Worm (Caenorhabditis elegans) whole organism, late embryonic: ENCODE data around the gene R12B2.7.
A peak's percentile ranks its signal among the peaks of the same experiment; 100 is the strongest.

ENCODE experiments used
- C08G9.2 ChIP-seq: sonication (generic microtip); optimal IDR thresholded peaks from 2 replicates; lab custom pipeline; 2016; ENCODE audit warnings: mild to moderate bottlenecking, missing genetic modification characterization, moderate library complexity, missing compliant biosample characterization
- C38D4.7 ChIP-seq: fragments of 200-800 bp; sonication (Bioruptor generic); optimal IDR thresholded peaks from 2 replicates; lab custom pipeline; 2018; ENCODE audit warnings: mild to moderate bottlenecking, missing genetic modification characterization, moderate library complexity, missing compliant biosample characterization
- ama-1 ChIP-seq: fragments of 150-350 bp; optimal IDR thresholded peaks from 2 replicates; lab custom pipeline; 2014
- ceh-22 ChIP-seq: sonication (generic microtip); optimal IDR thresholded peaks from 2 replicates; lab custom pipeline; 2017; ENCODE audit warnings: missing biosample characterization, missing genetic modification characterization
- ceh-24 ChIP-seq: sonication (generic microtip); optimal IDR thresholded peaks from 2 replicates; lab custom pipeline; 2016; ENCODE audit warnings: mild to moderate bottlenecking, missing genetic modification characterization, missing compliant biosample characterization
- ceh-48 ChIP-seq: sonication (generic microtip); optimal IDR thresholded peaks from 2 replicates; lab custom pipeline; 2016; ENCODE audit warnings: missing genetic modification characterization, inconsistent platforms, missing compliant biosample characterization
- fkh-10 ChIP-seq: fragments of 150-350 bp; optimal IDR thresholded peaks from 2 replicates; lab custom pipeline; 2014; ENCODE audit warnings: missing biosample characterization, missing genetic modification reagents, missing genetic modification characterization
- nfya-1 ChIP-seq: sonication (generic microtip); optimal IDR thresholded peaks from 2 replicates; lab custom pipeline; 2017; ENCODE audit warnings: missing genetic modification characterization, mild to moderate bottlenecking, missing compliant biosample characterization, antibody characterized with exemption, moderate library complexity
- nhr-11 ChIP-seq: fragments of 150-350 bp; optimal IDR thresholded peaks from 2 replicates; lab custom pipeline; 2014; ENCODE audit warnings: missing biosample characterization, missing genetic modification characterization
- npax-4 ChIP-seq: sonication (generic microtip); optimal IDR thresholded peaks from 2 replicates; lab custom pipeline; 2016; ENCODE audit warnings: missing genetic modification characterization, missing compliant biosample characterization
- pha-4 ChIP-seq: fragments of 150-350 bp; optimal IDR thresholded peaks from 2 replicates; lab custom pipeline; 2018; ENCODE audit warnings: missing biosample characterization, missing genetic modification reagents, missing genetic modification characterization
- syd-9 ChIP-seq: sonication (generic microtip); optimal IDR thresholded peaks from 2 replicates; lab custom pipeline; 2016; ENCODE audit warnings: mild to moderate bottlenecking, missing genetic modification characterization, moderate library complexity, missing compliant biosample characterization
- zip-5 ChIP-seq: sonication (generic microtip); optimal IDR thresholded peaks from 2 replicates; lab custom pipeline; 2016; ENCODE audit warnings: missing genetic modification characterization, missing compliant biosample characterization

ce11 chrIII:5812672-5813071 is 2.2 kb upstream of the R12B2.7 start:
- TF ChIP-seq npax-4 (tag; lab: Kevin White, UChicago) (no peak), nfya-1 (tag; lab: Kevin White, UChicago) (peak; percentile 57), C08G9.2 (tag; lab: Kevin White, UChicago) (no peak), ceh-24 (tag; lab: Kevin White, UChicago) (no peak), syd-9 (tag; lab: Kevin White, UChicago) (no peak), ceh-22 (tag; lab: Kevin White, UChicago) (no peak), zip-5 (no peak), fkh-10 (no peak), C38D4.7 (GFP tag; lab: Kevin White, UChicago) (no peak), ceh-48 (tag; lab: Kevin White, UChicago) (no peak), ama-1 (lab: Kevin White, UChicago) (no peak), nhr-11 (no peak), pha-4 (tag; lab: Kevin White, UChicago) (no peak)
